Fruit fly (Drosophila melanogaster) whole organism, pupa: ENCODE measurements around the gene IntS2.

Source experiments
- CG4496 ChIP-seq: fragments of 200-800 bp; sonication (Bioruptor generic); IDR thresholded peaks from 3 replicates; pipeline ENCODE4 v1.3.6; 2022; ENCODE audit warnings: missing biosample characterization, missing genetic modification characterization
- Pif1B ChIP-seq: fragments of 200-800 bp; sonication (Bioruptor generic); optimal IDR thresholded peaks from 3 replicates; lab custom pipeline; 2016; ENCODE audit warnings: missing biosample characterization, missing genetic modification characterization
- Snoo ChIP-seq: fragments of 200-800 bp; sonication (Bioruptor generic); optimal IDR thresholded peaks from 3 replicates; lab custom pipeline; 2017; ENCODE audit warnings: missing biosample characterization, mild to moderate bottlenecking, missing genetic modification characterization, inconsistent platforms

- TF ChIP-seq Pif1B (GFP tag; lab: Kevin White, UChicago) (no peak), Snoo (tag; lab: Kevin White, UChicago) (no peak), CG4496 (GFP tag; lab: Robert Waterston, UW) (no peak)
These were observed 15.2 kb upstream of the IntS2 start, which contains the start of gene CG12990 for dm6 chrX:17671788-17672187.
